Fruit fly (Drosophila melanogaster): ENCODE results near the gene CG18095.

Gene CG18095

DNA sequence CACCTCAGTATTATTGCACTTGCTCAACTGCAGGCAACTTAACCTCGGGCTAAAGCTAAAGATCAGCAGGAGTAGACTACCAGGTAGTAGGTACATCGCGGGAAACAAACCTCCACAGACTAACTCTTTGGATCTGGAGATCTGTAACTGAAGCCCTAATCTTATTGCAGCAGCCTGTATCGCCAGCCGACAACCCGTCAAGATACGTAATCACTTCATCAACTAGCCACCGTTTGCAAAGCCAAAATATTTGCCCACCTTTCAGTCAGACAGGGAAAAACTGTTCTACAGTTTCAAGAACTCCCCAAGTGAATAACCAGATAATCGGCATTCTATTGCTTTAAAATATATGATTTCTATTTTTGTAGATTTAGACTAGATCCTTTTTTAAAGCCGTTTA, at the start of gene CG18095:
Gene CG18095 (minus strand): TSS at position 101 of the 400 bp plus-strand sequence.
- no peak for TF ChIP-seq h (GFP tag; optimal IDR thresholded peaks at IDR 0.05)
- TF ChIP-seq Jra (GFP tag; optimal IDR thresholded peaks at IDR 0.05) = no peak
- TF ChIP-seq CG32264 (GFP tag; optimal IDR thresholded peaks at IDR 0.05) = no peak
- no peak for TF ChIP-seq psq (GFP tag; optimal IDR thresholded peaks at IDR 0.05)
- no peak for TF ChIP-seq HLH106 (tag; optimal IDR thresholded peaks at IDR 0.05)
- no peak for TF ChIP-seq CG9705 (GFP tag; optimal IDR thresholded peaks at IDR 0.05)
- no peak for TF ChIP-seq N (GFP tag; optimal IDR thresholded peaks at IDR 0.05)
- TF ChIP-seq dsf (GFP tag; optimal IDR thresholded peaks at IDR 0.05; ENCODE audit: borderline replicate concordance) = no peak
- TF ChIP-seq GATAd (GFP tag; optimal IDR thresholded peaks at IDR 0.05) = no peak
- TF ChIP-seq Sp1 (GFP tag; optimal IDR thresholded peaks at IDR 0.05) = no peak
- no peak for TF ChIP-seq OdsH (GFP tag; optimal IDR thresholded peaks at IDR 0.05)
- no peak for TF ChIP-seq dl (GFP tag; optimal IDR thresholded peaks at IDR 0.05; ENCODE audit: insufficient read depth in 1 of 2, partially characterized antibody in 2 of 2)
- no peak for TF ChIP-seq woc (GFP tag; optimal IDR thresholded peaks at IDR 0.05)
- no peak for TF ChIP-seq Myc (optimal IDR thresholded peaks at IDR 0.05)
- no peak for TF ChIP-seq Hr83 (GFP tag; optimal IDR thresholded peaks at IDR 0.05; ENCODE audit: poor library complexity, severe bottlenecking)
- TF ChIP-seq sv (GFP tag; optimal IDR thresholded peaks at IDR 0.05) = no peak
- no peak for TF ChIP-seq sage (GFP tag; optimal IDR thresholded peaks at IDR 0.05)

- TF ChIP-seq Sp1 (GFP tag; optimal IDR thresholded peaks at IDR 0.05) (peak; percentile 1), foxo (GFP tag; optimal IDR thresholded peaks at IDR 0.05) (peak in 1 of 2 experiments; percentile 24), Rel (GFP tag; optimal IDR thresholded peaks at IDR 0.05) (no peak), Rel (tag; optimal IDR thresholded peaks at IDR 0.05) (no peak), HLH106 (tag; optimal IDR thresholded peaks at IDR 0.05) (peak; percentile 39)
Measured at dm6 chr2L:14070154-14070553, 38.8 kb upstream of the CG18095 start.

DNA sequence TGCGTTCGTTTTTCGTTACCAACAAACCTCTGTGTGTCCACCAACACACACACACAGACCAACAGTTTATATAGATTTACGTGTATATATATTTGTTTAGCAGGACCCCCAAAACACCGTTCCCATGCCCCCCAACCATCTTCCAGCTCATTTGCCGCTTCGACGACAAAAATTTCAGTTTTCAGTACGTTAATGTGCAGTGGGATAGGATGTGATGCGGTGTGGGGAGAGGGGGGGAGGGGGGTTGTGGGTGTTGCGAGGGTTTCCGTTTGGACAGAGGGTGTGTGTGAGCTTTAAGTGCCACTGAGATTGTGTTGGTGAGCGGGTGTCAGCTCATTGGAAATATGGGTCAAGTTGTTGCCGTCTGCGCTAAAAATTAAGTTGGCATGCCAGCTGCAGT, 23.6 kb upstream of the CG18095 start:
- TF ChIP-seq Dfd (GFP tag; optimal IDR thresholded peaks at IDR 0.05) = peak; percentile 51
- TF ChIP-seq dsf (GFP tag; optimal IDR thresholded peaks at IDR 0.05; ENCODE audit: borderline replicate concordance) = no peak

DNA sequence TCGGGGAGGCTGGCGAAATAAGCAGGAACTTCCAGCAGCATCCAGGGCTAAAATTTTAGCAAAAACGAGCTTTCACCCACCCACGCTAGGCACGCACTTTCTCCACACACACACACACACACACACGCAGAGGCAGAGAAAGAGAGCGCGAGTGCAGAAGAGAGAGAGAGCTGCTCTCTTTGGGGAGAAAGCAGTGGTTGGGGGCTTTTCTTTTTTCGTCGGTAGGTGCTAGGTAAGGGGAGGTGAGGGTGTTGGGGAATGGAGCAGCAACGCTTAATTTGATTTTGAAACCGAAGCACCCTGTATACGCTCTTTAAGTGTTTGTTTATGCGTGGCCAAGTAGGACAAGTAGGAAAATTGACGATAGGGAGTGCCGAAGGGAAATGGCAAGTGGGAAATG, 22.9 kb upstream of the CG18095 start:
- TF ChIP-seq Dfd (GFP tag; optimal IDR thresholded peaks at IDR 0.05) (peak; percentile 74), fru (GFP tag; optimal IDR thresholded peaks at IDR 0.05) (no peak)

DNA sequence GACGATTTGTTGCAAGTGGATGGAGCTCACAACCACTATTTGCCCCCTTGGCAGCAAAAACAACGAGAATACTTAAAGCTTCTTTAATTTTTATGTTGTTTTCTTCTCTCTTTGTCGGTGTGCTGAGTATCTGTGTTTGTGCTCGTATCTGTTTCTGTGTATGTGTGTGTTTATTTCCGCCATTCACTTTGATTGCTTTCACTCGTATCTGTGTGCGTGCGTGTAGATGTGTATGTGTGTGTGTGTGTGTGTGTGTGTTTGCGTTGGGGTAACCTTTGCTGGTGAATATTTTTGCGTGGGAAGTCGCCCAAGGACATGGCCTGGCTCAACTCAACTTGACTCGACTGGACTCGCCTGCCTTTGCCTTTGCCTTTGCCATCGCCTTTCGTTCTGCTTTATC, 18.6 kb upstream of the CG18095 start:
- TF ChIP-seq Dfd (GFP tag; optimal IDR thresholded peaks at IDR 0.05) (peak; percentile 73), Hnf4 (GFP tag; optimal IDR thresholded peaks at IDR 0.05) (no peak)

- no peak for TF ChIP-seq N (GFP tag; optimal IDR thresholded peaks at IDR 0.05)
- TF ChIP-seq sv (GFP tag; optimal IDR thresholded peaks at IDR 0.05) = peak; percentile 79
Measured at dm6 chr2L:14047170-14047632, 15.9 kb upstream of the CG18095 start, which contains the start of gene NimC4. NimC4 (plus strand) TSS chr2L:14047582.

DNA sequence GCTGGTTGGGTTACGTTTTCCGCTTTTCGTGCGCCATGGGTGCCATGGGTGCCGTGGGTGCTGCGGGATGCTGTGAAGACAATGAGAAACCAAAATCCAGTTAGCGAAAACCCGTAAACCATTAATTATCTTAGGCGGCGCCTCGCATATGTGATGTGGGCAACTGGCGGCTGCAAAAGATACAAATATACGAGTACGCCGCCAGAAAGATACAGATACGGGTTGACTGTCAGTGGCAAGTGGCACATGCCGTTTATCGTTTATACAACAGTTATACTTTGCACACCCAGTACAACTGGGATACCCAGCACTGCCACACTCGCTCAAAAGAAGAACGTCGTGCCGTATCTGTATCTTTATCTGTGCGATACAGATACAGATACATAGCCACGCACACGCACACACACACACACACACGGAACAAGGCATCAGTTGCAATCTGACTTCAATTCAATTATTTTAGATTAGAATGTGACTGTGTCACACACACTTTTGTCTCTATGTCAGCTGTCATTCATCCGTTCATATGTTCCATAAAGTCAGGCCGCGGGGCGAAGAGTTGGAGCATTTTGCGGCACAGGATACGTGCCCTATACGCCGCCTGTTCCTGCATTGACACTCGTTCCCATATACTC, 14.3 kb upstream of the CG18095 start:
- TF ChIP-seq HLH106 (tag; optimal IDR thresholded peaks at IDR 0.05) (no peak), Dfd (GFP tag; optimal IDR thresholded peaks at IDR 0.05) (peak; percentile 57)

dm6 chr2L:14039936-14040483, 8.7 kb upstream of the CG18095 start, which contains the start of gene nAChRalpha5:
nAChRalpha5 (plus strand) TSS chr2L:14040170.
- peak; percentile 18 for TF ChIP-seq Dfd (GFP tag; optimal IDR thresholded peaks at IDR 0.05)
- TF ChIP-seq pan (optimal IDR thresholded peaks at IDR 0.05) = no peak

Measured in whole organism, wandering third instar larva.